Fruit fly (Drosophila melanogaster): ENCODE results near the gene Set8.

Set8 gene

DNA sequence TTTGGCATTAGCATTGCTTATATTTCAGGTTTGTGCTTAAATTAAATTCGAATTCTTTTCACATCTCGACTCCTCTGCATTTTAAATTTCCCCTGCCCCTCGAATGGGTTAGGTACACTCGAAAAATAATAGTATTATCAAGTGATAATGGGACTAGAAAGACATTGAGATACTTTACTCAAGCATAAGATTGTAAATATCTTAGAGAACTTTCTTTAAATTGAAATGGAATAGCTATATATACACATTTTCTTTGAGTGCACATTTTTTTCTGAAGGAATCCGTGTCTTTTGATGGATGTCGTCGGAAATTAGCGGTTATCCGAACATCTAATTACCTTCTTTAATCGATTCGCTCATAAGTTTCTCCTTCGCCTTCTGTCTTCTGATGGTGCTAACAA lies 4.8 kb upstream of the Set8 start:
- peak; percentile 30 for TF ChIP-seq noc (tag; optimal IDR thresholded peaks at IDR 0.05)

DNA sequence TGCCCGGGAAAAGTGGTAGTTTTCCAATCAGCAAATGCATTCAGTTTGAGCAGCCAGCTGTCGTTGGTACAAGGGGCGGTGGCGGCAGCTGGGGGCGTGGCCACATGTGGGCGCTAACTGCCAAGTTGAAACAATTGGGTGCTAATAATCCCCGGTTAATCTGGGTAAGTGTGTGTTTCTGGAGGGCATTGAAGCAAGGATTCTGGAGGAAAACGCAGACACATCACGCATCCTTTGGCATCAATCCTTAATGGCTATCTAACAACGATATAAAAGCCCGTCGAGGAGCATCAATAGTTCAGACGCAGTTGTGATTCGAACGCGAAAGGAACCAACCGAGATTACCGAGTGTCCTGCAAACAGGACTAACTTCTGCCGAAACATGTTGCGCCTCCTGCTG lies 1.3 kb upstream of the Set8 start, which contains the start of gene Crz:
Crz (plus strand) TSS at position 301 of the 400 bp plus-strand sequence.
- TF ChIP-seq noc (tag; optimal IDR thresholded peaks at IDR 0.05), result no peak

DNA sequence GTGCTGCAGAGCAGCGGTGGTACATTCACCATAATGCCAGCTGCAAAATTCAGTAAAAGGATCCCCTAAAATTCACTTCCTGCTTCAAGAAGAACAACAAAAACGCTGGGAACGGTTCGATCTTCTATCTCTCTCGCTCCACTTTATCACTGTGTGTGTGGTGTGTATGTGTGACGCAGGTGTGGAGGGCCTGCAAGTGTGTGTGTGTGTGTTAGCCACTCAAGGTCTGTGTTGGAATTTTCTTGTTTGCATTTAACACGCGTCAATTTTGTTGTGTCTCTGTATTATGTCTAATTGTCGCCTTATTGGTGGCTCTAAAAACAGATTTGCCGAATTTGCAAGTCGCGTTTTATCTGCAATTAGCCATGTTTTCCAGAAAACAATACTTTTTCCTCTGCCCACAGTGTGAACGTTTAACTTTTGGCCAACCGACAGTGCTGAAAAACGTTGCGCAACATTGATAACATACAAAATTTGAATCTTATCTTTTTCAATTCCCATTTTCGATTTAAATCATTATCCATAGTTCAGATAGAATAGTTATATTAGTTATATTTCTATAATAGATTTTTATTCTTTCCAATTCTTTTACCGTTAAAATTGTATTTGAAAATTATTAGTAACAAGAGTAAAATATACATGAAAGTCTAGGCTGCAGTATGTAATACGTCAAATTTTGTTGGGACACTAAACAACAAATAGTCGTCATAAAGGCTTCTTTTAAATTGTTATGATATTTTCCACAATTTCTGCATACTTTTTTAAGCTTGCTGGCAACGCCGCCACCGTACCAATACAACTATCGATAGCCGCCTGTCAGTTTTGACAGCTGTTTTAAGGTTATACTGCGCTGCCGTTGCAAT lies 10.6 kb downstream of the Set8 start, which contains the start of the genes Afti and ATPsynE:
Afti (minus strand) TSS at position 440 of the 863 bp plus-strand sequence.
ATPsynE (plus strand) TSS at position 698 of the 863 bp plus-strand sequence.
- no peak for TF ChIP-seq noc (tag; optimal IDR thresholded peaks at IDR 0.05)

DNA sequence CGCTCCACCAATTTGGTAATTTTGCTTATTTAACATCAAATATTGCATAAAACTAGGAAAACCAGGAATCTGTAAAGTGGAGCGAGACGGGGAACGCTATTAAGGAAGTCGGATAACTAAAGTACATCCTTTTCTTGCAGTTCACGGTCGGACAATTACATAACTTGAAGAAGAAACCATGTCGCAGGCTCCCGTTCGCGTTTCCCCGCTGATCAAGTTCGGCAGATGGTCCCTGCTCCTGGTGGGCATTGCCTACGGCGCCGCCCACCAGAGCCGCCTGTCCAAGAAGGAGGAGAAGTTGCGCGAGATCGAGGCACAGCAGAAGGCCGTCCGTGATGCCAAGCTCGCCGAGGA lies 11.3 kb downstream of the Set8 start:
- no peak for TF ChIP-seq noc (tag; optimal IDR thresholded peaks at IDR 0.05)

DNA sequence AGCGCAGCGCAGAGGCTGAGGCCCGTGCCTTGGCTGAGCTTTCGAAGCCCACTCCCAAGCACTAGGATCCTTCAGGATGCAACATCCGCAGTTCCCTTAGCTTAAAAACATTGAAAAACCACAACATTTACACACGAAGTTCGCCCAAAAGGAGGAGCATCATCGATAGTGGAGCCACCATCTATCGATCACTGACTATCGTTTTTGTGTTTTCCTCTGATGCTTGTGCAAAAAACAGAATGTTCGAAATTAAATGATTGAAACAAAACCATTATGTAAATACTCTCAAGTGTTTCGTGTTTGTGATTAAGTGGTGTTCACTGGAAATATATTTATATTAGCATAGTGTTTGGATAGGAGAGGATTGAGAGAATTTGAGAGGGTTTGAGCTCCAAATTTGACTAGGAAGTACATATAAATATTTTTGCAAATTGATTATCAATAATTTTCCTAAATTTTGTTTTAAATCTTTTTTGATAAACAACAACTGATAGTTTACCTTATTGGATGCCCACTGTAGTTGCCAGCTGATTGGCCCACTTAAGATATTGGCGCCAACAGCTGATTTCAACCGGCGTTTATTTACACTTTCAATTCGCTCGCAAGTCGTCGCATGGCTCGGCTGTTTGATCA lies 11.8 kb downstream of the Set8 start, which contains the start of gene spn-B:
spn-B (plus strand) TSS at position 580 of the 633 bp plus-strand sequence.
- TF ChIP-seq noc (tag; optimal IDR thresholded peaks at IDR 0.05), result peak; percentile 85

DNA sequence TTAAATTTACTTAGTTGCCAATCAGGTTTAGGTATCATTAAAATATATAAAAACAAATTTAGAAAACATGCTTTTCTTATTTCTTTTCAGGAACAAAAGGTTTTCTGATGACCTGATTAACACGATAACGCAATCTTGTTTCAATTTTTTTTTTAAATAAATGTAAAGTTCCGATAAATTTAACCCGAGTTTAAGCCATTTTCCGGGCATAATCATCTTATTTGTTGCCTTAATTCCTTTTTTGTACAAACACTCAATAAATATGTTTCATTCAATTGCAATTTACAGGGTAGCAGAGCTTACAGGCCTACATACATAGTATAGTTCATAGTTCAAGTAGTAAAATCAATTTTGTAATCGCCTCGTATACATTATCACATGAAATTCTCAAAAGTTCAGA lies 13.7 kb downstream of the Set8 start:
- TF ChIP-seq noc (tag; optimal IDR thresholded peaks at IDR 0.05), result no peak

DNA sequence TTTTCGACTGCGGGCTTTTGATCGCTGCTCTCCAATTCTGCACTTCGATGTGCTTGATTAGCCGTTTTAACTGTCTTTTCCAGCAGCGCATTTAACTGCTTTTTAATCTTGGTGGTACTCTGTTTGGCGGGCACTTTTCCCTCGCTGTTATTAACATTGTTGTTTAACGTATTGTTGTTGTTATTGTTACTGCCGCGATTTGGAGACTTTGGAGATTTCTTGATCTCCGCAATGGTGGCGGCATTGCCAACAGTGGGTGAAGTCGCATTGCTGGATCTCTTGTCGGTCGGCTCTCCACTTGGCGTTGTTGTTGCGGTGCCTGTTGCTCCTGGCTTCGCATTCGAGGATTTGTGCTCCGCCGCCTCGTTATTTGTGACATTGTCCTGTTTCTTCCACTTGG lies 14.8 kb downstream of the Set8 start:
- no peak for TF ChIP-seq noc (tag; optimal IDR thresholded peaks at IDR 0.05)

DNA sequence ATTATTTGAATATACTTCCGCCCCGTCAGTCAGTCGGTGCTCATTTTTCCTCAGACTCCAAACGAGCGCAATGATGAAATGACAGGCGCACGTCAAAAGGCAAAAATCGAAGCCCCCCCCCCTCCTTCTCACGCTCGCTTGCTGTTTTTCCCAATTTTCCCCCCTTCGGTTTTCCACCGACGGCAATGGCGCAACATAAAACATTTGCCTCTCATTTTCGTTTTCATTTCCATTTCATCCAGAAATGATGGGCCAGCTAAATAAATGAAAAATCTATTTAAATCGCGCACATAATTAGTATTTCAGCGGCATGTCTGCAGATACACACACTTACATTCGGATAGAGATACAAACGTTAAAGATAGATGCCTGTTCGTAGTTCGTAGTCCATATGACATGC lies 15.6 kb downstream of the Set8 start:
- no peak for TF ChIP-seq noc (tag; optimal IDR thresholded peaks at IDR 0.05)

DNA sequence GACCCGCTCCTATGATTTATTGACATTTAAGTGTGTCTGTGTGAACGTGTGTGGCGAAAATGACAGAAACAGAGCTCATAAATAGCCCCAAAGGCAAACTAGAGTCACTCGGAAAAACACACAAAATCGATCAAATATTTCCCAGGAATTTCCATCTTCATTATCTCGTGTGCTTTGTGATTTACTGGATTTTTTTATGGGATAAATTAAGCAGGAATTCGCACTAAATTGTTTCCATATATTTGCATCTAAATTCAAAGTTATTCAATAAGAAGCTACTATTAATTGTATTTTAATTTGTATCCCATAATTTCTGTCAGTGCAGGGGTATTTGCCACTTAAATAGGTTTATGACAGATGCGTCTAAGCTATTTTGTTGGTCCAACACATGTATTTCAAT lies 16.9 kb downstream of the Set8 start:
- no peak for TF ChIP-seq noc (tag; optimal IDR thresholded peaks at IDR 0.05)

DNA sequence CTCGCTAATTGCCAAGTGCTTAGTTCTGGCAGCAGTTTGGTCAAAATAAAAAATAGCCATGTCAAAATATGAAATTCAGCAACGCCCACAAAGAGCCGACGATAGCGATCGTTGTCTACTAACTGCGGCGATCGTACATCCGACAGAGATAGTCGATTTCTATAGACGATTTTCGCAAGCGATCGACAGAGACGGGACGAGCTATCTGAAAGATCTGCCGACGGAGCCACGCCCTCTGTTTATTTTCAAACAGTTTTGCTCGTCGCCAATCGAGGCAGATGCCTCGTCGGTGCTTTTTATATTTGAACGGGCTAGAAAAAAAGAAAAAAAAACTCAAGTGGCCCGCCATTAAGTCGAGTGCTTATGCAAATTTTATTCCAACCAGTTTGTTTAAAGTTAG lies 19.7 kb downstream of the Set8 start:
- TF ChIP-seq noc (tag; optimal IDR thresholded peaks at IDR 0.05), result no peak

DNA sequence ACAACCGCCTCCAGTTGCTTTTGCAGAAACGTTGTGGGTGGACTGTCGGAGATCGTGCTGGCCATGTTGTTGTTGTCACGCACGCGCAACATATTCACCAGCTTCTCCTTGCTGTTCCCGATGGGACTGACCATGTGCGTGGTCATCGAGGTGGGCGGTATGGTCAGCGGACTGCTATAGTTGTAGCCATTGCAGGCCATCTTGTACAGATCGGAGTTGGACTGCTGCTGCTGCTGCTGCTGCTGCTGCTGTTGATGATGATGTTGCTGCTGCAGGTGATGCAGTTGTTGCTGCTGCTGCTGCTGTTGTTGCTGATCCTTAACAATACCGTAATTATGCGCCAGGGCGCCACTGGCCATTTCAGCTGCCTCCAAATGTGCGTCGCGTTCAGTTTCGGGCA lies 28.9 kb downstream of the Set8 start:
- no peak for TF ChIP-seq noc (tag; optimal IDR thresholded peaks at IDR 0.05)

DNA sequence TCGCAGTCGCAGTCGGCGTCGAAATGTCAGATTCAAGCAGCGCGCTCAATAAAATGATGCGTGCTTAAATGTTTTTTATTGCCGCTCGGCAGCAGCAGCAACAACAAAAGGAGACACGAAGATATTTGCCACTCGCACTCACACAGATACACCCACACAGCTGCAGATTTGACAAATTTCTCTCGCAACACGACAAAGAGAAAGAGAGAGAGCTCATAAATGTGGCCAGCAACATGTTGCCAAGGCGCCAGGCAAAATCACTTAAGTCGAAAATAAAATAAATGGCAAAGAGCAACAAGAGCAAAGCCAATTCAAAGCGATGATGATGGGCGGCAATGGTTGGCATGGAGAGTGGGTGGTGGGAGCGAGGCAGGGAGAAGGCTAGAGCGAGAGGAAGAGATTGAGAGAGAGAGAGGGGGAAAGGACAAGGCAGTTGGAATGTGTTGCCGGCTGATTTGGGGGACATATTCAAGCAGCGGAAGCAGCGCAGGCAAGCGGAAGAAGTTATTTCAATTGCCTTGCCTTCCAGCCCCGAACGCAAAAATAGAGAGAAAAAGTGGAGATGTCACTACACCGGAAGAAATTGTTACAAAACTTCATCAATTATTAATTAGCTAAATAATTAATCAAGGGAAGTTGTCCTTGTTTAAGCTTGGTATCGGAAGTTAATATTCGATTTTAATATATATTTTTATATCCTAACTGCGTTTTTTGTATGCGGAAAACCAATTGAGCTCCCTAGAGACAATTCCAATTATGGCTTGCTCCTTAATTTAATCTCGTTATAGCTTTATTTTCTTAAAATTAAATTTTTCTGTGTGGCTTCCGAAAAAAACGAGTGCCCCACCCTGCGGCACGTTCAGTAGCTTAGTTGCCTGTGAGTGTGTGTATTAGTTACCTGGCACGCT lies 31.3 kb downstream of the Set8 start:
- TF ChIP-seq noc (tag; optimal IDR thresholded peaks at IDR 0.05), result no peak

DNA sequence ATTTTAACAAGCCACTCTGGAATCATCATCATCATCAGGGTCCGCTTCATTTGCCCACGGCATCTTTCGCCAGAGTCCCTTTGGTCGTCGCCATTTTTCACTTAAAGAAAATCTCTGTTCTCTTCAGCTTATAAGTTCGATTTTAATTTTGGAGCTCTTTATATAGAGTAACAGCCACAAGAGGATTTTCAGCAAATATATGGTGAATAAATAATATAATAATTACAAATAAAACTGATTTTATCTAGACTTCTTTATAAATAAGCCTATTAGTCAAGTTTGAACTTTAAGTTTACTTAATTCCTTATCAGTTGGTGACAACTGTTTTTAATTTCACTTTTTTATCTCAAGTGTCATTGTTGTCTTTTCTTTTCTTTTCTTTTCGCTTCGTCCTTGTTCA lies 32.6 kb downstream of the Set8 start:
- TF ChIP-seq noc (tag; optimal IDR thresholded peaks at IDR 0.05), result no peak

DNA sequence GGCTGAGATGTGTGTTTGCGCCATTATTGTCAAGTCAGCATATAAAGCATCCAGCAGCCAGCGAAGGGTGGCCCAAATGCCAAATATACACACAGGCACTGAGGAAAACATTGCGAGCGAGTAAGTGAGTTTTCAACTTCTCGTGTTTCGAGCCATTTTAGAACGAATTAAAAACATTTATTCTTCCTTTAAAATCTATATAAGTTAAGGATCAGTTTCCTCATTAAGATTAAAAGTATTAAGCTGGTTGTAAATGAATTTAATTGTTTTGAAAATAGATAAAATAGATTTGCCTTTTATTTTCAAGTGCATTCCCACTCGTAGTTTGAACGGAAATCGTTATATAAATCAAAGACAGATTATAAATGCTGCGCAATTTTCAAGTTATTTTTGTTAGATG lies 35.6 kb downstream of the Set8 start:
- no peak for TF ChIP-seq noc (tag; optimal IDR thresholded peaks at IDR 0.05)

DNA sequence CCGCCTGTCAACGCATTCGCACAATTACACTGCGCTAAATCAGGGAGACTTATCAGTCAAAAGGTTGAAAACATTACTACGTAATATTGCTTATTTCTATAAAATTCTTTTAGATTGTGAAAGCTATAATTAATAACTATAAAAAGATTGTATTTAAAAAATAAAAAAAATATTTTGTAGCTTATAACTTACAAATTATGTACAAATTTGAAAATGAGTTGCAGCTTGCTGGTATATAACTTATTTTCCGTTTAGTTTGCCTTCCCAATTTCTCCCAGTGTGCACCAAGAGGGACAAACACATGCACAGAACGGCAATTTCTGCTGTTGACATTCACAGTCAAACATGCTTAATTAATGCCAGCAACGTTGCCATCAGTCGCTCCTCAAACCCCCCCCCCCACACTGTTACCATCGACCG lies 37.9 kb downstream of the Set8 start:
- TF ChIP-seq noc (tag; optimal IDR thresholded peaks at IDR 0.05), result peak; percentile 63

DNA sequence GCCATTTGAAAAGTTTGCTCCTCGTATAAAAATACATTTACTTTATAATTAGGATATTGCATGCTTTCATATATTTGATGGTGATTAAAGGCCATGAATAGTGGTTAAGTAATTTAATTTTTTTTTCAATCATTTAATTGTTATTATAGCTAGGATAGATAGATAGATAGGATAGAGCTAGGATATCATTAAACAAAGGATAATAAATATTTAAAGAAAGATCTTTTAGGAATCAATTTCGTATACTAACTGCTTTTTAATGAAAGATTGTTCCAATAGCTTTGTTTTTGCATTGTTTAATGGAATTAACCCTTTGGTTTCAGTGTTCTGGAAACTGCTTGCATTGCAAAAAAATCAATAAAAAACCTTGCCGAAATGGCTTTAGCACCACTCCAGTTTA lies 38.8 kb downstream of the Set8 start:
- TF ChIP-seq noc (tag; optimal IDR thresholded peaks at IDR 0.05), result no peak
